Fruit fly (Drosophila melanogaster) ovary, adult (tissue): ENCODE measurements around the gene CG4829.
A peak's percentile ranks its signal among the peaks of the same experiment; 100 is the strongest.

Experiments
- CG17801 ChIP-seq: fragments of 200-800 bp; optimal IDR thresholded peaks from 2 replicates; lab custom pipeline; 2019; ENCODE audit warnings: missing biosample characterization, mild to moderate bottlenecking, missing genetic modification characterization, moderate library complexity; ENCODE audit not compliant: partially characterized antibody

The CG4829 gene

DNA sequence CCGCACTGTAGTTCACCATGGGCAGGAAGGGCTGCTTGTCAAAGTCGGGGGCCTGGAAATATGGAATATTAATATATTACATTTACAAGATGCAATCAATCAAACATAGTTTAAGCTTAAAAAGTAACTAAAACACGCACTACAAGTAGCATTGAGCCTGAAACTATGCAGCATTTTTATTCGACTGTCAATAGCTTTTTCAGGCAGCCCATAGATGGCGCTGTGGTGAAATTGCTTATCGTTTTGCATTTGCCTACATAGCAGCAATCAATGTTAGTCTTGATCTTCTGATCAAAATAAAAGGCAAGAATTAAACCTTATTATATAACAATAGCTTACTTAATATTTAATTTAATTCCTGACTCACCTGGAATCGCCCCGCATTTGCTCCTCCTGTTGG is 35.1 kb downstream of the CG4829 start:
- TF ChIP-seq CG17801 (GFP tag; lab: Kevin White, UChicago), result no peak

- no peak for TF ChIP-seq CG17801 (GFP tag; lab: Kevin White, UChicago)
Observed at dm6 chrX:16848978-16849377, 37.5 kb downstream of the CG4829 start.

DNA sequence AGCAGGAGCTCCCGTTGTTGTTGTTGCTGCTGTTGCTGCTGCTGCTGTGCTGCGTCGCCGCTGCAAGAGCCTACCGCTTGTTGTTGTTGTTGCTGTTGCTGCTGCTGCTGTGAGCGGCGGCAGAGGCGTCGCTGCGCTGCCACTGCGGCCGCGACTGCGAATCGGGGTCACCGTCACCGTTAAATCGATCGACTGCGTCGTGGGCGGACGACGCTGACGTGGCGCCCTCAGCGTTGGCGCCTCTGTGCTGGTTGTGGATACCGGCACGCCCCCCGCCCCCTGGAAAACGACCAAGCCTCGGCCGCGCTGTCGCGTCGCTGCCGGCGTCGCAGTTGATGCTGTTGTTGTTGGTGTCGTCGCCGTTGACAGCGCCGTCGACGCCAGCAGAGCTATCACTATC is 38.0 kb downstream of the CG4829 start:
- TF ChIP-seq CG17801 (GFP tag; lab: Kevin White, UChicago), result no peak

- TF ChIP-seq CG17801 (GFP tag; lab: Kevin White, UChicago), result peak; percentile 58
Observed at dm6 chrX:16854746-16855145, 43.2 kb downstream of the CG4829 start.

DNA sequence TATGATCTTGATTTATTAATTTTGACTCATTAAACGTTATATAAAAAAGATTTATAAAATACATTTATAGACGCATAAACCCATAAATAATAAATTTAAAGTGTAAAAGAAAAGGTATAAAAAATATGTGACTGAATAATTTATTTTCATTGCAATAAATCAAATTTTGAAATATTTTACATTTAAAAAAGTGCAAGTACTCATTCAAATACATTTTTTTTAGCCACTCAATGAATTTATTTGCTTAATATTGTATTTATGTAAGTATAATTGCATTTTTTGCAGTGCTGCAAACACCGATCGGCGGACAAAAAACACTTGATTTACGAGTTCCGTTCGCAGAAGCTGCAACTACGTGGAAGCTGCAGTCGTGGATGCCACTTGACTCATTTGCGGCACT is 48.2 kb downstream of the CG4829 start:
- TF ChIP-seq CG17801 (GFP tag; lab: Kevin White, UChicago), result no peak

- TF ChIP-seq CG17801 (GFP tag; lab: Kevin White, UChicago), result no peak
Observed at dm6 chrX:16867622-16868021, 56.1 kb downstream of the CG4829 start.

dm6 chrX:16871808-16872207 is 60.3 kb downstream of the CG4829 start:
- no peak for TF ChIP-seq CG17801 (GFP tag; lab: Kevin White, UChicago)

DNA sequence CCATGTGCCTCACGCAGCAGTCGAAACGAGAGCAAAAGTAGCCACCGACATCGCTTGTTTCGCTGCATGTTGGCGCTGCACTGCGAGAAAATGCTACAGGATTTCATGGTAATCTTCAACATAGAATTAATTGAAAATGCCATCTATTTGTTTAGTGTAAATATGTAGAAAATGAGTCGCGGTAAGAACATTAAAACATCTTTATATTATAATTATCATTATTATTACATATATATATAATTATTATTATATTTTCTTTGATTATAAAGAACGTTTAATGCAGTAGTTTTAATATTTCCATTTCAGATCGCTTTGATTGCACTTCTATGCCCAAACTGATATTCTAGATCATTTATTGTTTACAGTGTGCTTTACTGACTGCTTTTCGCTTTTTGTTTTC is 61.6 kb downstream of the CG4829 start:
- TF ChIP-seq CG17801 (GFP tag; lab: Kevin White, UChicago), result no peak

DNA sequence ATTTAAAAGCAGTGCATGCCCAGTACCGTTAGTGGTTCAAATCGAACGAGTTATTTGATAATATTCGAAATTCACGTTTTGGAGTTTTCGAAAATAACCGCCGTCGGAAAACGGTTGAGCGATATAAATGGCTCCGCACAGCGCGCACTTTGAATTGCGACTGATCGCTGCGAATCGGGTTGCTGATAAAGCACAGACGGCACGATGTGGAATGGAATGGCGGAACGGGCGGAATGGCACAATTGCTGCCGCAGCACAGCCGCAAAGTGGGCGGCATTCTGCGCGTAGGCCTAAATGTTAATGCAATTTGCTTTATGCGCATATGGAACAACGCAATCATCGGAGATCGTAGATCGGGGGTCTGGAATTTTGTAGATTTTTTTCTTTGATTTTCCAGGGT is 63.2 kb downstream of the CG4829 start:
- no peak for TF ChIP-seq CG17801 (GFP tag; lab: Kevin White, UChicago)
